Worm (Caenorhabditis elegans): Measurements from ENCODE around the gene C50C3.1.

The C50C3.1 gene

DNA sequence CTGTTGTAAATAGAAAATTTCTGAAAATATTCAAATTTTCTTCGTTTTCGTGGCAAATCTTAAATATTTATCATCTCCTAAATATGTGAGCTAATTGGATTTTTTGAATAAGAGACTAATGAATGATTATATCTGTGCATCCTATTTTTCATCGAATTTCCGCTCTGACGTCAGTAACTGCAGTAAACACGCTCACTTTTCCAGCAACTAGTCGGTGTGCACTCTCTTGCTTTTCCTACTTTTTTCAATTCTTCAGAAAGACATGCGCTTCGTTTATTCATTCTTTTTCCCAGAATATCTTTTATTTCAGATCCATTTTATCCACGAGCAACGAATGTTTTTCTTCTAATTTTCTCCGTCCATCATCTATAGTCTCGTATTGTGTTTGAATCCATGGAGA, 37.7 kb downstream of the C50C3.1 start (continued):
- TF ChIP-seq nhr-41 (GFP tag; IDR thresholded peaks at IDR 0.05): no peak
- TF ChIP-seq lsy-2 (tag; optimal IDR thresholded peaks at IDR 0.05): peak in 1 of 2 experiments; percentile 15
- no peak for TF ChIP-seq zfp-3 (GFP tag; conservative IDR thresholded peaks at IDR 0.05)
- no peak for TF ChIP-seq lin-1 (GFP tag; IDR thresholded peaks at IDR 0.05)
- no peak for TF ChIP-seq T26A8.4 (GFP tag; IDR thresholded peaks at IDR 0.05)

- TF ChIP-seq mes-2 (tag; optimal IDR thresholded peaks at IDR 0.05; ENCODE audit: poor library complexity, severe bottlenecking) (no peak), mep-1 (tag; optimal IDR thresholded peaks at IDR 0.05) (peak; percentile 10), hlh-11 (tag; optimal IDR thresholded peaks at IDR 0.05) (peak; percentile 3), ctbp-1 (GFP tag; IDR thresholded peaks at IDR 0.05) (0 out of 2 replicates have a peak, but pooled peaks have one; percentile 8), arid-1 (GFP tag; conservative IDR thresholded peaks at IDR 0.05) (0 out of 2 replicates have a peak, but pooled peaks have one; percentile 21), D1046.2 (GFP tag; IDR thresholded peaks at IDR 0.05) (no peak), F44E2.7 (GFP tag; IDR thresholded peaks at IDR 0.05) (no peak), dve-1 (tag; optimal IDR thresholded peaks at IDR 0.05; ENCODE audit: insufficient read depth) (peak; percentile 16), lin-39 (tag; optimal IDR thresholded peaks at IDR 0.05) (peak; percentile 48), unc-62 (GFP tag; optimal IDR thresholded peaks at IDR 0.05 in 1 of 2) (peak in 1 of 2 experiments; percentile 56), unc-62 (tag; optimal IDR thresholded peaks at IDR 0.05) (no peak), sdz-12 (GFP tag; optimal IDR thresholded peaks at IDR 0.05) (peak; percentile 27)
Measured at ce11 chrIII:8232634-8233033, 40.8 kb downstream of the C50C3.1 start, which contains the start of gene henn-1. TSS of gene henn-1 (plus strand) at chrIII:8232651.

DNA sequence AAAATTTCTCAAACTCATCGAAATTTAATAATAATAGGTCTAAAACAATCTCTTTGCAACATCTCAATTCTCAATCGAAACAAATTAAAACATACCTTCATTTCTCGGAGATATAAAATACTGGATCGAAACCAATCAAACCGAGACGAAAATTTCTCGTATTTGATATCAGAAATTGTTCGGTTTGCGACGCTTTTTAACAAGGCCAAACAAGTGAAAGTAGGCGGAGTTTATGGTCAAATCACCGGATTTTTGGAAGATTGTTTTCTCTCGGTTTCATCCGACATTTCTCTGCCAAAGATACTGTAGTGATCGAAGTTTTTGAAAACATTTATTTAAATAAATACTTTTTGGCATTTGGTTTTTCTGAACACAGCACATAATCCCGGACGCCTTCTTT, 43.6 kb downstream of the C50C3.1 start, which contains the start of gene C02F5.14:
TSS of gene C02F5.14 (minus strand) at position 157 of the 400 bp plus-strand sequence.
- TF ChIP-seq T20F7.1 (GFP tag; optimal IDR thresholded peaks at IDR 0.05) (no peak), skn-1 (tag; optimal IDR thresholded peaks at IDR 0.05) (no peak), zfp-3 (GFP tag; conservative IDR thresholded peaks at IDR 0.05) (no peak), unc-39 (tag; optimal IDR thresholded peaks at IDR 0.05) (no peak), mxl-2 (GFP tag; conservative IDR thresholded peaks at IDR 0.05) (no peak), nhr-11 (tag; optimal IDR thresholded peaks at IDR 0.05) (no peak), fos-1 (tag; optimal IDR thresholded peaks at IDR 0.05) (no peak), Y75B8A.6 (GFP tag; IDR thresholded peaks at IDR 0.05) (no peak), zfp-2 (tag; optimal IDR thresholded peaks at IDR 0.05) (no peak), pha-4 (GFP tag; IDR thresholded peaks at IDR 0.05) (no peak), pha-4 (tag; optimal IDR thresholded peaks at IDR 0.05) (no peak), pqm-1 (tag; optimal IDR thresholded peaks at IDR 0.05) (no peak), aha-1 (tag) (no peak), mep-1 (tag; optimal IDR thresholded peaks at IDR 0.05) (no peak), ceh-62 (tag; optimal IDR thresholded peaks at IDR 0.05) (no peak), fkh-10 (GFP tag; optimal IDR thresholded peaks at IDR 0.05) (no peak), sdz-12 (GFP tag; optimal IDR thresholded peaks at IDR 0.05) (no peak)

DNA sequence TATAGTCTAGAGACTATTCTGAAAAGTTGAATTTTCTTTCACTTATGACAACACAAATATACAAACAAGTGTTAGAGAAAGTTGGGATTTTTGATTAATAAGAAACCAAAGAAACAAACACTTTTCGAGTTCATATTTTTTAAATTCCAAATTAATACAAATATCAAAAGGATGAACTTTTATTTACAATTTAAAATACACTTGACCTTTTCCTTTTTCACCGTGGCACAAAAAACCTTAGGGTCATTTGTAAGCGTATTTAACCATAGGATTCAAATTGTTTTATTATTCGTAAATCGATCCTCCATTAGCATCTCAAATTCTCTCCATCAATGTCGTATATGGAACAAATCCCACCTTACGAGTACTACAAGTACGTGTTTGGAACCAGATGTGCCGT, 44.1 kb downstream of the C50C3.1 start, which contains the start of gene C02F5.5:
TSS of gene C02F5.5 (plus strand) at position 301 of the 400 bp plus-strand sequence.
- no peak for TF ChIP-seq Y105C5A.15 (GFP tag; IDR thresholded peaks at IDR 0.05)
- TF ChIP-seq spr-3 (GFP tag; optimal IDR thresholded peaks at IDR 0.05): no peak
- TF ChIP-seq lin-39 (tag; optimal IDR thresholded peaks at IDR 0.05): no peak
- TF ChIP-seq mxl-3 (GFP tag; optimal IDR thresholded peaks at IDR 0.05): no peak
- TF ChIP-seq nhr-77 (tag; optimal IDR thresholded peaks at IDR 0.05): no peak
- TF ChIP-seq mdl-1 (tag; optimal IDR thresholded peaks at IDR 0.05): no peak
- no peak for TF ChIP-seq lin-38 (GFP tag; IDR thresholded peaks at IDR 0.05)
- TF ChIP-seq unc-39 (tag; optimal IDR thresholded peaks at IDR 0.05): no peak
- no peak for TF ChIP-seq rbr-2 (tag; optimal IDR thresholded peaks at IDR 0.05)
- TF ChIP-seq saeg-2 (GFP tag; IDR thresholded peaks at IDR 0.05): no peak
- no peak for TF ChIP-seq dmd-6 (GFP tag; IDR thresholded peaks at IDR 0.05)
- TF ChIP-seq dve-1 (tag; optimal IDR thresholded peaks at IDR 0.05; ENCODE audit: insufficient read depth): no peak
- TF ChIP-seq snpc-1.2 (GFP tag; IDR thresholded peaks at IDR 0.05): no peak
- no peak for TF ChIP-seq pha-4 (GFP tag; IDR thresholded peaks at IDR 0.05)
- no peak for TF ChIP-seq pha-4 (tag; optimal IDR thresholded peaks at IDR 0.05)
